Worm (Caenorhabditis elegans): ENCODE measurements around the gene pmk-1.
A peak's percentile ranks its signal among the peaks of the same experiment; 100 is the strongest.

The pmk-1 gene

DNA sequence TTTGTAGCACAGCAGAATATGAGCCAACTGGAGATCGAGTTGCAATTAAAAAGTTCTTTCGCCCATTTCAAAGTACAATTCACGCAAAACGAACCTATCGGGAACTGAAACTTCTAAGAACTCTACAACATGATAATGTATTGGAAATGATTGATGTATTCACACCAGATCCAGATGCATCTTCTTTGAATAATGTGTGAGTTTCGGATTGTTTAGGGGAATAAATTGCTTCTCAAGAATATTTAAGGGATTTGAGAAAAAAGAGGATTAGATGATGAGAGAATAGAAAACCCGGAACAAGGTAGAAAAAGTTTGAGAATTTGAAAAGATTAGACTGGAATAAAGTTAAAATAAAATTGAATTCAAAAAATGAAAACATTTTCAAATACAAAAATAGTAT is 4.3 kb upstream of the pmk-1 start:
- TF ChIP-seq aptf-3 (GFP tag; IDR thresholded peaks at IDR 0.05) = no peak
- TF ChIP-seq zim-3 (tag; optimal IDR thresholded peaks at IDR 0.05) = no peak
- no peak for TF ChIP-seq cebp-1 (GFP tag; IDR thresholded peaks at IDR 0.05)
- TF ChIP-seq cebp-1 (tag; optimal IDR thresholded peaks at IDR 0.05) = no peak
- no peak for TF ChIP-seq sdz-38 (tag; optimal IDR thresholded peaks at IDR 0.05)
- TF ChIP-seq bed-2 (GFP tag; IDR thresholded peaks at IDR 0.05) = no peak
- no peak for TF ChIP-seq nfyb-1 (GFP tag; IDR thresholded peaks at IDR 0.05)
- no peak for TF ChIP-seq fkh-3 (tag; optimal IDR thresholded peaks at IDR 0.05)
- no peak for TF ChIP-seq mel-28 (tag; optimal IDR thresholded peaks at IDR 0.05; ENCODE audit: borderline replicate concordance)
- no peak for TF ChIP-seq K12H6.12 (tag; optimal IDR thresholded peaks at IDR 0.05)
- TF ChIP-seq ceh-27 (GFP tag; optimal IDR thresholded peaks at IDR 0.05) = no peak
- no peak for TF ChIP-seq egl-44 (GFP tag; IDR thresholded peaks at IDR 0.05)
- no peak for TF ChIP-seq ceh-40 (GFP tag; IDR thresholded peaks at IDR 0.05)
- no peak for TF ChIP-seq dpl-1 (GFP tag; optimal IDR thresholded peaks at IDR 0.05)
- TF ChIP-seq snpc-1.3 (tag; optimal IDR thresholded peaks at IDR 0.05; ENCODE audit: insufficient read depth) = no peak
- no peak for TF ChIP-seq athp-1 (tag; optimal IDR thresholded peaks at IDR 0.05)
- TF ChIP-seq hrde-1 (tag; optimal IDR thresholded peaks at IDR 0.05; ENCODE audit: borderline replicate concordance) = no peak
- TF ChIP-seq F55B11.4 (tag; optimal IDR thresholded peaks at IDR 0.05; ENCODE audit: borderline replicate concordance, insufficient read depth) = no peak

ce11 chrIV:8146283-8146682 is 2.3 kb upstream of the pmk-1 start:
- TF ChIP-seq hmg-1.2 (GFP tag; IDR thresholded peaks at IDR 0.05) (peak; percentile 63; the same call in 1 of the 2 replicates), nhr-80 (tag; optimal IDR thresholded peaks at IDR 0.05) (no peak), ztf-28 (GFP tag; IDR thresholded peaks at IDR 0.05) (no peak)

- TF ChIP-seq tbp1 (GFP tag; optimal IDR thresholded peaks at IDR 0.05) = peak; percentile 2
- no peak for TF ChIP-seq snpc-1.1 (tag; optimal IDR thresholded peaks at IDR 0.05; ENCODE audit: insufficient read depth)
- TF ChIP-seq unc-62 (GFP tag; optimal IDR thresholded peaks at IDR 0.05) = peak; percentile 84
- TF ChIP-seq cebp-1 (GFP tag; IDR thresholded peaks at IDR 0.05) = no peak
- peak; percentile 65 for TF ChIP-seq cebp-1 (tag; optimal IDR thresholded peaks at IDR 0.05)
- TF ChIP-seq snpc-4 (GFP tag; optimal IDR thresholded peaks at IDR 0.05) = no peak
- peak in 1 of 4 experiments; percentile 13 for TF ChIP-seq snpc-4 (tag; optimal IDR thresholded peaks at IDR 0.05)
- peak; percentile 32 for TF ChIP-seq ztf-22 (GFP tag; optimal IDR thresholded peaks at IDR 0.05)
- no peak for TF ChIP-seq akir-1 (GFP tag; optimal IDR thresholded peaks at IDR 0.05)
- TF ChIP-seq somi-1 (GFP tag; optimal IDR thresholded peaks at IDR 0.05) = no peak
- TF ChIP-seq nhr-80 (tag; optimal IDR thresholded peaks at IDR 0.05) = peak; percentile 78
- TF ChIP-seq bed-1 (GFP tag; IDR thresholded peaks at IDR 0.05) = no peak
- peak; percentile 34; the same call in 1 of the 2 replicates for TF ChIP-seq dox-1 (GFP tag; IDR thresholded peaks at IDR 0.05)
- TF ChIP-seq atf-7 (tag; optimal IDR thresholded peaks at IDR 0.05) = peak; percentile 3
Observed at ce11 chrIV:8151721-8152120, 3.1 kb downstream of the pmk-1 start.

- TF ChIP-seq rcor-1 (GFP tag; IDR thresholded peaks at IDR 0.05) = no peak
- no peak for TF ChIP-seq lsl-1 (GFP tag; optimal IDR thresholded peaks at IDR 0.05)
- no peak for TF ChIP-seq hmg-1.2 (GFP tag; IDR thresholded peaks at IDR 0.05)
- TF ChIP-seq B0336.3 (GFP tag; IDR thresholded peaks at IDR 0.05) = no peak
- no peak for TF ChIP-seq K12H6.12 (tag; optimal IDR thresholded peaks at IDR 0.05)
- no peak for TF ChIP-seq atf-7 (tag; optimal IDR thresholded peaks at IDR 0.05)
Observed at ce11 chrIV:8152145-8152544, 3.6 kb downstream of the pmk-1 start, which contains the start of gene faah-2. Gene faah-2, plus strand, starts transcription at chrIV:8152445.

Data from whole organism, young adult.